Worm (Caenorhabditis elegans): Measurements from ENCODE around the gene irg-8.
A peak's percentile ranks its signal among the peaks of the same experiment; 100 is the strongest.

Gene irg-8

DNA sequence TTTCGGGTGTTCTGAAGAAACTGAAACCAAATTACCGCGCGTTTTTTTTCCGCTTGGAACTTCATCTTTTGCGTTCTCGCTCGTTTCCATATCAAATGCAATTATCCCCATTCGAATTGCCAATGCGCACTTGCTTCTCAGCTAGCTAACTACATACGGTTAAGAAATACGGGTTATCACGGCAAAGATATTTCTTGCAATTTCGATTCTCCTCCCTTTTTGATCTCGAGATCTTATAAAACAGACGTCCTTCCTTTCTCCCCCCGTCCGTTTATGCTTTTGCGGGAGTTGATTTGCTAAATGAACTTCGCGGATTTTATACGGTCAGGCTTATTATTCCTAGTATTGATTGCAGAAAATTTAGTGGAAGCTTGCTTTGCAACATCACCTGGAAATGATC is 11.3 kb upstream of the irg-8 start, which contains the start of gene B0554.4:
B0554.4 (plus strand) TSS at position 301 of the 400 bp plus-strand sequence.
- no peak for TF ChIP-seq unc-39 (tag; optimal IDR thresholded peaks at IDR 0.05)
- TF ChIP-seq jun-1 (tag; optimal IDR thresholded peaks at IDR 0.05) = no peak
- TF ChIP-seq eor-1 (tag; optimal IDR thresholded peaks at IDR 0.05) = no peak

DNA sequence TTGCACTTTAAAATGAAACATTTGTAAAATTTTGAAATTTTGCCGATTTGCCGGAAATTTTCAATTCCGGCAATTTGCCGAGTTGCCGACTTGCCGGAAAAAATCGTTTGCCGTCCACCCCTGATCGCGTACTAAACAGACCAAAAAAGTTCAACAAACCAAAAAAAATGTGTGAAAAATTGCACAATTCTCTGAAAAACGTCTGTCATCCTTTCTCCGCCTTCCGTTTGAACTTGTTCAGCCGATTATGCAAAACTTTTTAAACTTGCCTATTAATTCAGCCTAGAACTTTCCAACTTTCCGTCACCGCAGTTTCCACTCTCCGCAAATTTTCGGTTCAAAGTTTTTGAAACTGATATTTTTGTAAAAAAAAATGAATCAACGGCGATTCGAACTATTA is 6.6 kb upstream of the irg-8 start, which contains the start of gene B0554.5:
B0554.5 (plus strand) TSS at position 301 of the 400 bp plus-strand sequence.
- no peak for TF ChIP-seq nhr-67 (tag; optimal IDR thresholded peaks at IDR 0.05)
- TF ChIP-seq elt-2 (tag; optimal IDR thresholded peaks at IDR 0.05) = no peak
- TF ChIP-seq lin-39 (tag; optimal IDR thresholded peaks at IDR 0.05) = no peak
- no peak for TF ChIP-seq mml-1 (tag; optimal IDR thresholded peaks at IDR 0.05)
- TF ChIP-seq egl-5 (tag; optimal IDR thresholded peaks at IDR 0.05) = no peak
- no peak for TF ChIP-seq sea-2 (GFP tag; optimal IDR thresholded peaks at IDR 0.05)
- TF ChIP-seq lin-15B (tag; optimal IDR thresholded peaks at IDR 0.05) = no peak
- TF ChIP-seq ama-1 (optimal IDR thresholded peaks at IDR 0.05) = no peak
- no peak for TF ChIP-seq nhr-77 (tag; optimal IDR thresholded peaks at IDR 0.05)
- TF ChIP-seq ceh-82 (tag; optimal IDR thresholded peaks at IDR 0.05) = no peak
- no peak for TF ChIP-seq elt-3 (tag; optimal IDR thresholded peaks at IDR 0.05)
- no peak for TF ChIP-seq nhr-12 (tag; optimal IDR thresholded peaks at IDR 0.05)
- TF ChIP-seq pqm-1 (tag; optimal IDR thresholded peaks at IDR 0.05) = no peak
- no peak for TF ChIP-seq skn-1 (tag; optimal IDR thresholded peaks at IDR 0.05)
- TF ChIP-seq R02D3.7 (tag; optimal IDR thresholded peaks at IDR 0.05) = no peak

DNA sequence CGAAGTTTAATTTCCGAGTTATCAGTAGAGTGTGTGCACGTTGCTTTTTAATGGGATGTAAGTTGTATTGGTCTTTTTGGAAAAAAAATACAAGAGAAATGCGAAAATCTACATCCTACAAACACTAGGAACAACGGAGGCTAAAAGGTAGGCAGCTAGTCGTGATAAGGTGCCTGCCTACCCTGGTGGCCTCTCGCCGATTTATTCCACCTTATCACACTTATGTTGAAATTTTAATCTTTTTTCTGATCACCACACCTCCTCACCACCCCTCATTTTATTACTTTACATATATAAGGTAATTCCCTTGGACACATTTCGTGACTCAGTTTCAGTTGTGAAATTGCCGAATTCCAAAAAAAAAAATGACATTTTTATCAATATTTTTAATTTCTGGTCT is 4.6 kb upstream of the irg-8 start, which contains the start of gene dod-20:
dod-20 (plus strand) TSS at position 301 of the 400 bp plus-strand sequence.
- TF ChIP-seq elt-2 (tag; optimal IDR thresholded peaks at IDR 0.05) = peak; percentile 61
- TF ChIP-seq fkh-10 (GFP tag; optimal IDR thresholded peaks at IDR 0.05) = no peak
- no peak for TF ChIP-seq aly-2 (tag; optimal IDR thresholded peaks at IDR 0.05)
- no peak for TF ChIP-seq hmg-11 (tag; optimal IDR thresholded peaks at IDR 0.05)

DNA sequence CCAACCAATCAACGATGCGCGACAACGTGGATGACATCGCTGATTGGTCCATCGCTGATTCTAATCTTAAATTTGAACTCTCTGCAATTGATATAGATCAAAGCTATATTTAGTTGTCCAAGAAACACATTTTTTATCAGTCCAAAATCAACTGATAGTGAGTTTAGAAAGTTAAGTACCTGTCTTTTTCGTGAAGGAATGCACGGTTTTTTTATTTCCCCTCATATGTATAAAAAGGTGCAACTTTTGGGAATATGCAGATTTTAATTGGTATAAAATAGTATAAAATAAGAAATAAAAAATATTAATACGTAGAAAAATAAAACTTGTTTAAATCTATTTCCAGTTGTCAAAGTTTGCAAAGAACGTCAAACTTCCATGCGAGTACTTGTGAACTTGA is 926 bp upstream of the irg-8 start, which contains the start of gene Y39D8A.1:
Y39D8A.1 (plus strand) TSS at position 301 of the 400 bp plus-strand sequence.
- no peak for TF ChIP-seq nhr-43 (tag; optimal IDR thresholded peaks at IDR 0.05; ENCODE audit: poor library complexity, severe bottlenecking)
- no peak for TF ChIP-seq fkh-10 (GFP tag; optimal IDR thresholded peaks at IDR 0.05)
- no peak for TF ChIP-seq mml-1 (tag; optimal IDR thresholded peaks at IDR 0.05)
- no peak for TF ChIP-seq eor-1 (tag; optimal IDR thresholded peaks at IDR 0.05)
- no peak for TF ChIP-seq ZK546.5 (tag; optimal IDR thresholded peaks at IDR 0.05)
- no peak for TF ChIP-seq elt-3 (tag; optimal IDR thresholded peaks at IDR 0.05)

DNA sequence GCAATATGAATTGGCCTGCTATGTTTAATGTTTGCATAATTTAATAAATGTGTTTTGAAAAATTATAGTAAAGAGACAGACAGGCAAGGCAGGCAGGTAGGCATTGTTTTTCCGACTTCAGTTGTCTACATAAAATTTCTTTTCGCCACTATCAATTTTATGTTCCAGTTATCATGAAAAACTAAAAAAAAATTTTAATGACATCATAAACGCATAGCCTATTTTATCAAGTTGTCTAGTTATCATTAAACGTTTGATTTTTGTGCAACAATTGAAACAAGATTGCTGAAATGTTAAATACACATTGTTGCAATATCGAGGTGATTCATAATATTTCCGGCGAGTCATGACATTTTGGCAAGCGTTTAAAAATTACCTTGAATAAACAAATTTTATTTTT is 2.4 kb downstream of the irg-8 start:
- TF ChIP-seq elt-2 (tag; optimal IDR thresholded peaks at IDR 0.05) (peak; percentile 79), pqm-1 (tag; optimal IDR thresholded peaks at IDR 0.05) (peak; percentile 93), nhr-12 (tag; optimal IDR thresholded peaks at IDR 0.05) (no peak), nhr-77 (tag; optimal IDR thresholded peaks at IDR 0.05) (no peak), unc-39 (tag; optimal IDR thresholded peaks at IDR 0.05) (no peak), hmg-11 (tag; optimal IDR thresholded peaks at IDR 0.05) (no peak), R02D3.7 (tag; optimal IDR thresholded peaks at IDR 0.05) (no peak), nhr-237 (tag; optimal IDR thresholded peaks at IDR 0.05) (no peak), nhr-11 (tag; optimal IDR thresholded peaks at IDR 0.05) (no peak), egl-27 (tag; optimal IDR thresholded peaks at IDR 0.05) (no peak), nhr-28 (tag; optimal IDR thresholded peaks at IDR 0.05) (no peak), mdl-1 (tag; optimal IDR thresholded peaks at IDR 0.05) (no peak)

DNA sequence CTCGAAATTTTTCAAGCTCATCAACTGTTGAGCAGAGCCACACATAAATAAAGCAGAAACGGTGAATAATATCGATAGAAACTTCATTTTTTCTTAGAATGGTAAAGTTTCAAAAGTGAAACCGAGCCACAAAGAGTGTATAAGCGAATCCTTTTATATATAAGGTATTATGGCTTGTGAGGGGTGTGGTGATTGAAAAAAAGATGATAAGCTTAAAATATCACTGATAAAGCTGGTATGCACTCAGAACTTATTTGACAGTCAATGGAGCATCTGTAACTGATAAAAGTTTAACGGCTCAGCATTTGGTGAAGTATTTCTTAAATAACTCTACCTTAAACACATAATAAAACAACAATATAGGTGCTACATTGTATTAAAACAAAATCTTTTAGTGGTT is 2.9 kb downstream of the irg-8 start, which contains the start of gene dod-19:
dod-19 (minus strand) TSS at position 130 of the 400 bp plus-strand sequence.
- TF ChIP-seq pha-4 (tag; optimal IDR thresholded peaks at IDR 0.05) = no peak
- no peak for TF ChIP-seq lin-15B (tag; optimal IDR thresholded peaks at IDR 0.05)
- no peak for TF ChIP-seq elt-3 (tag; optimal IDR thresholded peaks at IDR 0.05)
- no peak for TF ChIP-seq R02D3.7 (tag; optimal IDR thresholded peaks at IDR 0.05)
- TF ChIP-seq ceh-28 (tag; optimal IDR thresholded peaks at IDR 0.05) = no peak
- no peak for TF ChIP-seq unc-62 (GFP tag; optimal IDR thresholded peaks at IDR 0.05)
- TF ChIP-seq elt-1 (tag; optimal IDR thresholded peaks at IDR 0.05) = no peak
- no peak for TF ChIP-seq ztf-4 (tag; optimal IDR thresholded peaks at IDR 0.05)
- TF ChIP-seq nfya-1 (tag; optimal IDR thresholded peaks at IDR 0.05; ENCODE audit: insufficient read depth) = no peak
- TF ChIP-seq skn-1 (tag; optimal IDR thresholded peaks at IDR 0.05) = no peak
- TF ChIP-seq hmg-11 (tag; optimal IDR thresholded peaks at IDR 0.05) = no peak
- no peak for TF ChIP-seq nhr-76 (tag; optimal IDR thresholded peaks at IDR 0.05)
- TF ChIP-seq nhr-12 (tag; optimal IDR thresholded peaks at IDR 0.05) = no peak
- TF ChIP-seq nhr-25 (tag; optimal IDR thresholded peaks at IDR 0.05) = no peak
- no peak for TF ChIP-seq pqm-1 (tag; optimal IDR thresholded peaks at IDR 0.05)
- no peak for TF ChIP-seq tbx-2 (tag; optimal IDR thresholded peaks at IDR 0.05)
- TF ChIP-seq aly-2 (tag; optimal IDR thresholded peaks at IDR 0.05) = no peak
- TF ChIP-seq nhr-43 (tag; optimal IDR thresholded peaks at IDR 0.05; ENCODE audit: poor library complexity, severe bottlenecking) = no peak
- TF ChIP-seq fkh-10 (GFP tag; optimal IDR thresholded peaks at IDR 0.05) = no peak
